Fruit fly (Drosophila melanogaster) S2 (cell line): Measurements from ENCODE around the gene NELF-B.
A peak's percentile ranks its signal among the peaks of the same experiment; 100 is the strongest.

Experiments
- CG8478 ChIP-seq: fragments of >200 bp; optimal IDR thresholded peaks from 2 replicates; lab custom pipeline; 2018
- CTCF ChIP-seq, 2 experiments: fragments of >200 bp; optimal IDR thresholded peaks; 2 replicates each; lab custom pipeline; 2018

The NELF-B gene

DNA sequence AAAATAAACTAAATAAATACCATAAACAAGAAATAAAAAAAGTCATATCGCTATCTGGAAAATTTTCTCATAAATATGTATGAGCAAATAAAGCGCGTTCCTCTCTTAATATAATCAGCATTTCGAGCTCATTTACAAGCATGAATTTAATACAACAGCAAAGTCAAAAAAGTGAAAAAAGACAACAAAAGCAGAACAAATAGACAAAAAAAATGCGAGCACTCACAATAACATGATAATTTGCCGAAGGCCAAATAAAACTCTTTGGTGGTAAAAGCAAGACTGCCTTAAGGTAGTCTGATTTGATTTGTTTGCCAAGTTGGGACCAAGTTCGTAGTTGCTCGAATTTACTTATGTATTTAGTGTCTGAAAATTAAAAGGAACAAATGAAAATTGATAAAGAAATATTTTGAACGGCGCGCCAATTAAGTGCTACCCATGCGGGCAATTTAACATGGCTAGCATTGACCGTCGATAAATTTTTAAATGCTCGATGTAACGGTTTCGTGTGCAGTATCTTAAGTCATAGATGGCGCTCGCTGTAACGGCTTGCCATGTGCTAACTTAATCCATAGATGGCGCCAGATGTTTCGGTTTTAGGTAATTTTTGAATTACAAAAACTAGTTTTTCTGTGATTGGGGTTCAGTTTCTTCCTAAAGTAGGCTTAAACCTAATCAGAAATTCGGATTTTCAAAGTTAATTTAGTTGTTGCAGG lies 17.6 kb downstream of the NELF-B start:
- no peak for TF ChIP-seq CG8478 (lab: Kevin White, UChicago)
- TF ChIP-seq CTCF (optimal IDR thresholded peaks at IDR 0.05; lab: Kevin White, UChicago): peak; percentile 96

DNA sequence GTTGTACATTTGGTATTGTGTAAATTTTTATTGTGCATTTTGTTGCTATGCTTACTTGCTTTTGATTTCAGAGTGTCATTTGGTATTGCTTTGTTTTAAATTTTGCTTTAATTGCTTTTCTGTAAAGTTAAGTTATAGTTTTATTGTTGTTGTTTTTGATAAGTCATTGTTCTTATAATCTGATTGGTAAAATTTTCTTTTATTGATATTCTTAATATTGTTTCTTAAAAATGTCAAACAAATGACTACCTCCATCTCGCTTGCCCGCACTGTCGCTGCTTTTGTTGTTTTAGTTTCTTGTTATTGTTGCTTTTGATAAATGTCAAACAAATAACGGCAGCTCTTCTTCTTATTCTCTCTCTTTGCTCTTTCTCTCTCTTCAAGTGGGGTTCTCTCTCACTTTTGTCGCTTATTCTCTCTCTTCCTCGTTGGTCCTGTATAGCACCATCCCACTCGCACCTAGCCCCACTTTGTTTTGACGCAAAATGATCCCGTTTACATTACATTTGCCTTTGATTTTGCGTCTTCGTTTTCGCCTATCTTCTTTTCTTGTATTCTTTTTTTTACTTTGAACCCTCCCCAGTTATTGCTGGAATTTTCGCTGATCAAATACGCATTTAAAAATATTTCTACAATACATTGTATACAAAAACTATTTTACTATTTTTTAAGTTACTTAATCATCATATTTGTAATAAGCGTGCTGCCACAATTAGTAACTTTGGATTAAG lies 18.3 kb downstream of the NELF-B start:
- TF ChIP-seq CTCF (optimal IDR thresholded peaks at IDR 0.05; lab: Kevin White, UChicago) (no peak), CG8478 (lab: Kevin White, UChicago) (no peak)

DNA sequence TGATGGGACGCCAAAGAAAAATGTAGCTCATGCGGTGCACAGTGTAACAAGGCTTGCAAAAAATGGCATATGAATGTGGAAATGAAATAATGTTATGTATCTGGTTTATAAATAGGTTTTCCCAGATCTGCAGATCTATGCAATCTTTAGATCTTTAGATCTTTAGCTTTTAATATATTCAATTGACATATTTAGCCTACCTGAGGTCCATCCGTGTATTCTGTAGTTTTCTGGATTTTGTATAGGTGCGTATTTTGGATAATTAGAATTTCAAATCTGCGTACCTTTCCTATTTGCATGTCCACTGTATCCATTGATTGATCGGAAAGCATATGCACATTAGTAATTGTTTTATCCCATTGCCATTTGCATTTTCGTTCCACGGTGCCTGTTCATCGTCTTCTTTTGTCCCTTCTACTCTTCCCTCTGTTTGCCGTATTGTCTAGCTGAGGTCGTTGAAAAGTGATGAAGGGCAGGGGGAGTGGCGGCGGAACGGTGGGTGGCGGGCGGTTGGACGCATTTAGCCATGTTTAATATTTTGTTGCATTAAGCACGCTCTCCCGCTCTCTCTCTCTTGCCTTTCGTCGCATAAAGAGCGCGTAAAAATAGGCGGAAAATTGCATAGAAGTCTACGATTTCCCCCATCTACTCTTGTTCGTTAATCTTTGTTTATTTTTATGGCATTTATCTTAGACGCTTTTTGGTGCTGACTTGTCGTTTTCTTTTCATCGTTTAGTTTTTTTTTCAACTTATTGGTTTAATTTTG lies 19.0 kb downstream of the NELF-B start, which contains the start of gene CHES-1-like:
TSS of gene CHES-1-like (minus strand) at position 444 of the 766 bp plus-strand sequence.
- TF ChIP-seq CTCF (optimal IDR thresholded peaks at IDR 0.05; lab: Kevin White, UChicago): no peak
- no peak for TF ChIP-seq CG8478 (lab: Kevin White, UChicago)

DNA sequence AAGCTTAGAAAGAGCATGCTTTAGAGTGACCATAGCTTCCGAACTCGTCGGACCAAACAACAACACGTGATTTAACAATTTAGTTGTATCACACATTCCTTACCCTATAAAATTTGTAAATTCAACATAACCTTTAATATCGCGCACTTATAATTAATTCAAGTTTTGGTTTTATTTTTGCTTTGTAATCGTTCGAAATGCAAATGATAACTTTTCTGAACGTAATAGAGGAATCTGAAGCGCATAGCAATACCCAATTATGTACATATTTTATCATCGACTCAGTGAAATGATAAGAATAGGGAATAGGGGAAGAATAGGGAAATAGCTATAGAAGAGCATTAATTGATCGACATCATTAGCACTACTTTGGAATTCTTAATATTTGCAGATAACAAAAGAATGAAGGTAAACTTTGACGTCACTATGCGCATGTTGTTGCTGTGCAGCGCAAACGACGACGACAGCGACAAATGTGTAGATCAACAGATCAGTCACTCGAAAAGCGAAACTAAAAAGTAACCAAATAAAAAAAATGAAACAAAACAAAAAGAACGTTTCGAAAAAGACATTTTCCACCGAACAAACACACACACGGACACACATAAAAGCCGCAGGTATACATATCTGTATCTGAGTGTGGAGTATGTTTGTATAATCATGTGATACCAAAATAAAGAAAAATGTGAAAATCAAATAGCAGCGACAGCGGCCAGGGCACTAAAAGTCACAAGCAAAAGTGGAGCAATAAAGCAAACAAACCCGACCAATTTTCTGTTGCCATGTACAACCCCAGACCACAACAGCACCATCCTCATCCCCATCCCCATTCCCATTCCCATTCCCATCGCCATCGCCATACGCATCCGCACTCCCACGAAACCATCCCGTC lies 20.6 kb downstream of the NELF-B start:
- no peak for TF ChIP-seq CG8478 (lab: Kevin White, UChicago)
- no peak for TF ChIP-seq CTCF (optimal IDR thresholded peaks at IDR 0.05; lab: Kevin White, UChicago)

DNA sequence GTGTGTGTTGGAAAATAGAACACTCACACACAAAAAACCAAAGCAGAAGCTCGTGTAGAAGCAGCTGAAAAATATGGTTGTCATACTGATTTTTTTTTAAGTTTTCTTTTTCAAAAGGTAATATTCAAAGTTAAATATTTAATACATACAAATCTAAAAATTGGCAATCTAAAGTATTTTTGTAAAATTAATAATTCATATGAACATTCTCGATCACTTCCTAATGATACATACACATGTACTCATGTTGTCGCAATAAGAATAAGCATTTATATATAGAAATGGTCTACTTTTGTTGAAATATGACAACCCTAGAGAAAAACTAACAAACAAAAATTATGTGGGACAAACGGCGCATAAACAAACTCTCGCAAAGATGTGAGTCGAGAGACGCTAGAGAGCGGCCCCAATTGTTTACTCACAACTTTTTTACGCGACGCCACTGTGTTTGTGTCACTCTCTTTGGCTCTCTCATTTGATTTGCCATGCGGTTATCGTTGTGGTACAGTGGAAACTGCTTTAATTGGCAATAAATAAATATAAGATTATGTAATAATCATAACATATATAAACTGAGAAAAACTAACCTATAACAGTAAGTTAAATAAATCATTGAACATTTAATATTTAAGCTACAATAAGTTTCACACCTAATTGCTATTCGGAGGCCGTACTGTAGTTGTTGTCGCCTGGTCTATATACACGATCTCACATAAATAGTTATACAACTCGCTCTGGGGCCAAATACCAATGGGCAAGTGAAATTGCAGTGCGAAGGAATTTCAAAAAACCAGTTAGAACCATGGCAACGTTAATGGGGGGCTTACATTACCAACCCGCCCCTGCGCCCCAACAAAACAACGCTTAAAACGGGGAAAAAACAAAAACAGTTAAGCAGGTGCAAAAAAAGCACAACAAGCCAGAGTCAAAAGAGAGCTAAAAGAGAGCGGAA lies 21.5 kb downstream of the NELF-B start:
- no peak for TF ChIP-seq CG8478 (lab: Kevin White, UChicago)
- no peak for TF ChIP-seq CTCF (optimal IDR thresholded peaks at IDR 0.05; lab: Kevin White, UChicago)

DNA sequence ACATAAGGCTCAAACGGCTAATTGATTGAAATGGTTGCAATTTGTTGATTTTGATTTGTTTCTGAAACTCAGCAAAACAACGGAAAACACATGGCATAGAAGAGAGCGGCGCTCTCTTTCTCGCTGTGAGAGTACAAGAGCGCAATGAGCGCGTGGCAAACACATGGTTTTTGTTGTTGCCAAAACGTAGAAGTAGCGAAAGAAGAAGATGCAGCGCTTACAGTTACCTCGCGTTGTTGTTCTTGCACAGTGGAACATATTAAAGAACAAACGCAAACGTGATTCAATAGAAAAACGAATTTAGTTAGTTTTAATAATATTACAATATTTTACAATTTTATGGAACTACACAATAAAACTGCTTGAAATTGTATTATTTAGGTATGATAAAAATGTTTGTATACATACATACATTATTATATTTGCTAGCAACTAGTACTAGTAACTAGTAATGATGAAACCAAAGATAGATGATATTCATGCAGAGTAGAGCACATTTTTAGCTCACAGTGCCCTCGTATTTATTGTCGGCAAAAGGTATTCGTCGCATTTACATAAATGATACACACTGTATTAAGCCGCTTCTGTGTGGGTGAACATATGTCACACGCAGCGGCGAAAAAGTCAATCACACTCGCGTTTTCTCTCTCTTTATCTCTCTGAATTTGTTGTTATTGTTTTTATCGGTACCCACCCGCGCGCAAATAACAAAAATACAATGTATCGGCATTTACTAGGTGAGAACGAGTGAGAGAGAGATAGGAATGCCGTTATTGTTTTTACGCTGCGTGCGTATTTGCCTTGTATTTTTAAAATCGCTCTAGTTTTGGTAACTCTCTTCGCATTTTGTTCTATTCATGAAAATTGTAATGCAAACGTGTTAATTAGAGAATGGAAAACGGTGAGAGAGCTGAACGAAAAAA lies 22.7 kb downstream of the NELF-B start:
- no peak for TF ChIP-seq CTCF (optimal IDR thresholded peaks at IDR 0.05; lab: Kevin White, UChicago)
- TF ChIP-seq CG8478 (lab: Kevin White, UChicago): peak; percentile 24

DNA sequence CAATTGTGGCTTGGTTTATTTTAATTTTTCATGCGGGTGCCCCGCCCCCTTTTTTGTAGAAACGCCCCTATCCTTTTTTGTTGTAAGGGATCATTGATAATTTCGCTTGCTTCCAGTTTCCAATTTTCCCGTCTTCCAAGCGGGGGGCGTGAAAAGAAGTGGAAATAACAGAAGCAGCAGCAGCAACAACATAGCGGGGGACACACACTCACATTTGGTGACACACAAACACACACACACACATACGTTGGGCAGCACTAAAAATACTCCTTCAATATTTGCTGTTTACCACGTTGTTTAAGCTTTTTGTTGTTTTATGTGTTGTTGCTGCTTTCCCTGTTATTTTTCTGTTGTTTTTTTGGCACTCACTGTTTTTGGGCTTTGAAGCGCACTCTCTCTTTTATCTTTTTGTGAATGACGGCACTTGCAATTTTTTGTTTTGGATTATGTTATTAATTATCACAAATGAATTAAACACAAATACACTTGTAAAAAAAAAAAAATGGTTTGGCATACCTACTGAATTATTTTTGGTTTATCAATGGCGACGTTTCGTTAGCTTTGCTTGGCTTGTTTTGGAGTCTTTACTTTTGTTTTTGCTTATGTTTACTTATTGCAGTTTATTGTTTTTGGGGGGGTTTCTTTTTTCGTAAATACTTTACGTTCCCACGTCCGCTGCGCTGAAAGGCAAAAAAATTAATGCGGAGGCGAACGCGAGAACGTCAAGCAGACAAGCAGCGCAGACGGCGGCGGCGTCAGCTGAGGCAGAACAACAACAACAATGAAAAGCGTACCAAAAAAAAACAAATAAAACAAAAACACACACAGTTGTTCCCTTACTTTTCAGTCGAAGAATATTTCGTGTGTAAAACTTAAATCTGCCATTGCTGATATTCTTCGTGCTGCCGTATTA lies 23.6 kb downstream of the NELF-B start:
- TF ChIP-seq CG8478 (lab: Kevin White, UChicago) (no peak), CTCF (optimal IDR thresholded peaks at IDR 0.05; lab: Kevin White, UChicago) (no peak)

DNA sequence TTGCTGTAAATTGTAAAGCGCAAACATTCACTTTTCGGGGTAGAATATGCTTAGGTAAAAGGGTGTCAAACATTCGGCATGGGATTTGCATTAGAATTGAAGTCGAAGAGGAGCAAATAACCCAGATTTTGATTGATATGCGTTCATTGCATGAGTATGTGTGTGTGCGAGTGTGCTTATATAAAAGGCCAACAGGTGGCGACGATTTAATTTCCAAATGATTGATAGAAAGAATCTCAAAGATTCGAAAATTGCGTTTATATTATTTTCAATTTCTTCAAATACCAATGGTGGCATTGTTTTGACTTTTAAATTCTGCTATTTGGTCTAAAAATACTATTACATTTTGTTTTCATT lies 24.3 kb downstream of the NELF-B start:
- TF ChIP-seq CG8478 (lab: Kevin White, UChicago): no peak
- TF ChIP-seq CTCF (optimal IDR thresholded peaks at IDR 0.05; lab: Kevin White, UChicago): no peak

DNA sequence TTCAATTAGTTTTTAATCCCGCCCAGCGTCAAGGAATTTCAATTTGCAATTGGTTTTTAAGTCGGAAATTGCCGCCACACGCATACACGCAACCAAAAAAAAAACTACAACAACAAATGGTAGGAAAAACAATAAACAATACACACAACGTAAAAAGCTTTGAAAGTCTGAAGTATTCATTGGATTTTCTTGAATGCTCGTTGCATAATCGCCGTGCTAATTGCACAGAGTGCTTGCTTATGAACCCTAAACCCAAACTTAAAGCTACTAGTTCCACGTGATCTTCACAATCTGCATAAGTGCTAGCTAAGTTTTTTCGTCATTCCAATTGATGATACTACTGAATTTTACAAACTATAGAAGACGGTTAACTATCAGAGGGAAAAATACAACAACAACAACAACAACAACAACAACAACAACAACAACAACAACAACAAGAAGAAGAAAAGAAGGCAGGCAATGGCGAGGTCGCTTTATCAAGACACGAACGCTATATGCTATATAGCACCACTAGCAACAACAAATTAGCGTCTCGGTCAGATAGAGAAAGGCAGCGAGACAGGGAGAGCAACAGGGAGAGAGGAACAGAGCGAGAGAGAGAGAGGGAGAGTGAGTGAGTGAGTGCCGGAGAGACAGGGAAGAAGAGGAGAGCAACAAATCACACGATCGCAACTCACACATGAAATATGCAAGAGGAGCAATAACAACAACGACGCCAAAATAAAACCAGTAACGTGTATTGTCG lies 25.8 kb downstream of the NELF-B start:
- no peak for TF ChIP-seq CTCF (optimal IDR thresholded peaks at IDR 0.05; lab: Kevin White, UChicago)
- no peak for TF ChIP-seq CG8478 (lab: Kevin White, UChicago)

DNA sequence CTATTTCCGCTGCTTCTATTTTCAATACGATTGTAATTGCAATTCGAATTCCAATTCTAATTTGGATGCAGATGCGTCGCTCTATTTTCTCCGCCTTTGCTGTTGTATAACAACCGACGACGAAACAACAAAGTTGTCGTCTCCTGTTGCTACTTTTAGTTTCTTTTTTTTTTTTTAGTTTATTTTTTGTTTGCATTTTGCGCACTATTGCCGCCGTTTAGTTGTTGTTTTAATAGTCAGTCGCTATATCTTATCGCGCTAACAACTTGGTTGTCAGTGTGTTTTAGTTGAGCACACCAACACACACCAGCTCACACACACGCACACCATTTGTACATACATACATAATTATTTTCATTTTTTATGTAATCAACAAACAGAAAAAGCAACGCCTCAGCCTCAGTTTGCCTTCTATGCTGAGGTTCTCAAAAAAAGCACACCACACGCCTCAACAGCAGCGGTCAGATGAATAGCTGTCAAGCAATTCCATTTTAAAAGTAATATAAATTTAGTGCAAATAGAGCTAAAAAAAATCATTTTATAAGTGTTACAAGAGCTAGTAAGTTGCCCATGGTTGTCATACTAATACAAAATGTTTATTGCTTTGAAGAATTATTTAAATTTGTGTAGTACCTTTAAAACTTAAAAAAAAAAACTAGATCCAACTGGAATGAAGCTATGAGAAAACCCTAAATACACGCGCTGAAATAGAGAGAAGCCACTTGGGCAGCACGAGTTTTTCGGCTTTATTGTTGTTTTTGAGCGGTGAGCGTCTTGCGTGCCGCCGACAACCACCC lies 26.7 kb downstream of the NELF-B start:
- TF ChIP-seq CG8478 (lab: Kevin White, UChicago): no peak
- TF ChIP-seq CTCF (optimal IDR thresholded peaks at IDR 0.05; lab: Kevin White, UChicago): no peak
